Fruit fly (Drosophila melanogaster): Measurements from ENCODE around the gene Lcp65Af.
A peak's percentile ranks its signal among the peaks of the same experiment; 100 is the strongest.
"Not testable (repeated sequence)": the region's sequence is repeated elsewhere in the genome, so short reads cannot be mapped to it uniquely, and the experiment has no call there.

Gene Lcp65Af

DNA sequence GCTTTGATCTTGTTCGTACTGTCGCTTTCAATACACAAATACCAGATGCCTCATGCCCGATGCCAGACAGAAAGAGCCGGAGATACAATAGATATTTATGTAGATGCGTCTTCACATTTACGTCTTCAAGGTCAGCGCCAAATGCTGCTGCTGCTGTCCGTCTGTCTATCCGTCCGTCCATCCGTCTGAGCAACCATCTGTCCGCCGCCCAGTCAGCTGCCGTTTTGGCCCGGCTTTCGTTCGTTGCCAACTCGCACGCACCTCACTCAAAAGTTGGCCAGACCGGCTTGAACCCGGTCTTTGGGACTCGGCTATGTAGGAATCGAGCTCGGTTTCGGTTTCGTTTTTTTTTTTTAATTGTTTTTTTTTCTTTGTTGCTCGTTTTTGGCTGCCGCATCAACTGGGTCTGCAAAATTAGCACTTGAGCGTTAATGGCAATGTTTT, 18.4 kb upstream of the Lcp65Af start (continued):
- TF ChIP-seq vvl (GFP tag; IDR thresholded peaks at IDR 0.05) (0 out of 2 replicates have a peak, but pooled peaks have one; percentile 59), sd (tag; optimal IDR thresholded peaks at IDR 0.05) (peak; percentile 82), CG12769 (tag; optimal IDR thresholded peaks at IDR 0.05) (peak; percentile 74), CG2875 (GFP tag; optimal IDR thresholded peaks at IDR 0.05) (no peak)

DNA sequence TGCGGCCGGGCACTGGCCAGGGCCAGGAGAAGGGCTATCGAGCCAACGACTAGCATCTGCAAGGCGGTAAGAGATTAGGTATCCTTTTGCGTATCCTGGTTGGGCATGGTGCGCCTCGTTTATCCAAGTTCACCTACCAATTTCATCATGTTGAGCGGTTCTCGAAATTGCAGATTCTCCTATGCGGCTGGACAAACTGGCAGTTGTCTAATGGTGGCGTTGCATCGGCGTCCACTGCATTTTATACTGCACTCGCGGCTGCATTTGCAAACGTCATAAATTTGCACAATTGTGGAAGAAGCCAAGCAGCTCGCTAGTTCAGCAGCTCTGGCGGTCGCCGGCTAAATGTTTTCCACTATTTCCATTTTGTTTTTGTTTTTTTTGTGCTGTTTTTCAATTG, 15.9 kb upstream of the Lcp65Af start, which contains the start of gene Acp65Aa:
Gene Acp65Aa (minus strand): TSS at position 215 of the 400 bp plus-strand sequence.
- no peak for TF ChIP-seq Rx (GFP tag; IDR thresholded peaks at IDR 0.05)
- no peak for TF ChIP-seq dysf (GFP tag; IDR thresholded peaks at IDR 0.05)
- no peak for TF ChIP-seq tx (GFP tag; optimal IDR thresholded peaks at IDR 0.05)
- no peak for TF ChIP-seq CG12299 (tag; optimal IDR thresholded peaks at IDR 0.05)
- TF ChIP-seq Atf6 (GFP tag; IDR thresholded peaks at IDR 0.05): no peak
- peak; percentile 90 for TF ChIP-seq Ets65A (GFP tag)
- TF ChIP-seq lmd (GFP tag; IDR thresholded peaks at IDR 0.05): 0 out of 2 replicates have a peak, but pooled peaks have one; percentile 4

DNA sequence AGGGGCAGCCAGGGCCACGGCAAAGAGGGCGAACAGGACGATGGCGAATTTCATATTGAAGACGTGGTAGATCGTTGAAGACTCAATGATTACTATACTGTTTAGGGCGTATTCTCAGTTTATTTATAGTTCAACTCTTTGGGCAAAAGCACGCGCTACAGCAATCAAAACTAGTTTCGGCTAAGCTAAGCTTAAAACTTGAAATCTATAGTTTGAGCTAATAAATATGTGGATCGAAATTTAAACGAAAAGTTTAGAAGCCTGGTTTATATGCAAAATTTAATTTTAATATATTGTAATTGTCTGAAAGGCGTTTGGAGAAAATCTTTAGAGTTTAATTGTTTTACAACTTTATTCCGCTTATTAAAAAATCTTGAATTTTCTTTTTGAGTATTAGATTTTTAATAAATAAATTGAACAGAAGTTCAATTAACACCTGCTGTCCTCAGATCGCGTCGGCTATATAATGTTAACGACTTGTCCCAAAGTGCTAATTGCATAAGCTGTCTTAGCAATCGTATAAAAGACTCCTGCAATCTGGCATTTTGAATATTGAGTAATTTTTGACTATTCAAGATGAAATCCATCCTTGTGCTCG, 14.3 kb upstream of the Lcp65Af start, which contains the start of the genes Cpr65Ax2 and Lcp65Aa:
Gene Cpr65Ax2 (minus strand): TSS at position 101 of the 598 bp plus-strand sequence.
Gene Lcp65Aa (plus strand): TSS at position 548 of the 598 bp plus-strand sequence.
- not testable (repeated sequence) for TF ChIP-seq nom (GFP tag; optimal IDR thresholded peaks at IDR 0.05); ewg (GFP tag; optimal IDR thresholded peaks at IDR 0.05); cato (GFP tag; optimal IDR thresholded peaks at IDR 0.05; ENCODE audit: borderline replicate concordance)

DNA sequence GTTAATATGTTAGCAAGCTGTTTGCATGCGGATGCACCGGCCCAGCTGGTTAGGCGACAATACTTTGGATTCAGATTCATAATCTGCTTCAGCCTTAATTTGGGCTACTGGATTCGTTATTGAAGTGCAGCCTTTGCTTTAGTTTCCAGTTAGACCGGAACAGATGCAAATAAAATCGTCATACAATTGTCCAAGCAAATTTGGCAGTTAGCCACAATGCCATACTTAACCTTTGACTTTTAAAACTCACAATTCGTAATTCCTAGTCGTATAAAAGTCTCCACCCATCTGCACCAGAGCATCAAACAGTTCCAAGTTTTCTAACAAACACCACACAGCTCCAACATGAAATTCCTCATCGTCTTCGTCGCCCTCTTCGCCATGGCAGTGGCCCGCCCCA, 12.7 kb upstream of the Lcp65Af start, which contains the start of gene Lcp65Ab1:
Gene Lcp65Ab1 (plus strand): TSS at position 301 of the 400 bp plus-strand sequence.
- not testable (repeated sequence) for TF ChIP-seq gro (GFP tag; optimal IDR thresholded peaks at IDR 0.05); Ptx1 (GFP tag; IDR thresholded peaks at IDR 0.05); CG10321 (GFP tag; IDR thresholded peaks at IDR 0.05)

DNA sequence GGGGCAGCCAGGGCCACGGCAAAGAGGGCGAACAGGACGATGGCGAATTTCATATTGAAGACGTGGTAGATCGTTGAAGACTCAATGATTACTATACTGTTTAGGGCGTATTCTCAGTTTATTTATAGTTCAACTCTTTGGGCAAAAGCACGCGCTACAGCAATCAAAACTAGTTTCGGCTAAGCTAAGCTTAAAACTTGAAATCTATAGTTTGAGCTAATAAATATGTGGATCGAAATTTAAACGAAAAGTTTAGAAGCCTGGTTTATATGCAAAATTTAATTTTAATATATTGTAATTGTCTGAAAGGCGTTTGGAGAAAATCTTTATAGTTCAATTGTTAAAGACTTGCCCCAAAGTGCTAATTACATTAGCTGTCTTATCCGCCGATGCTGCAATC, 11.3 kb upstream of the Lcp65Af start, which contains the start of gene Cpr65Ax1:
Gene Cpr65Ax1 (minus strand): TSS at position 101 of the 400 bp plus-strand sequence.
- not testable (repeated sequence) for TF ChIP-seq CG17612 (GFP tag; IDR thresholded peaks at IDR 0.05); Ssrp (tag; optimal IDR thresholded peaks at IDR 0.05); CG12744 (GFP tag; optimal IDR thresholded peaks at IDR 0.05)

DNA sequence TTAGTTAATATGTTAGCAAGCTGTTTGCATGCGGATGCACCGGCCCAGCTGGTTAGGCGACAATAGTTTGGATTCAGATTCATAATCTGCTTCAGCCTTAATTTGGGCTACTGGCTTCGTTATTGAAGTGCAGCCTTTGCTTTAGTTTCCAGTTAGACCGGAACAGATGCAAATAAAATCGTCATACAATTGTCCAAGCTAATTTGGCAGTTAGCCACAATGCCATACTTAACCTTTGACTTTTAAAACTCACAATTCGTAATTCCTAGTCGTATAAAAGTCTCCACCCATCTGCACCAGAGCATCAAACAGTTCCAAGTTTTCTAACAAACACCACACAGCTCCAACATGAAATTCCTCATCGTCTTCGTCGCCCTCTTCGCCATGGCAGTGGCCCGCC, 9.8 kb upstream of the Lcp65Af start, which contains the start of gene Lcp65Ab2:
Gene Lcp65Ab2 (plus strand): TSS at position 301 of the 400 bp plus-strand sequence.
- not testable (repeated sequence) for TF ChIP-seq Dip3, CG18599, Nf-YB (GFP tag; optimal IDR thresholded peaks at IDR 0.05)

DNA sequence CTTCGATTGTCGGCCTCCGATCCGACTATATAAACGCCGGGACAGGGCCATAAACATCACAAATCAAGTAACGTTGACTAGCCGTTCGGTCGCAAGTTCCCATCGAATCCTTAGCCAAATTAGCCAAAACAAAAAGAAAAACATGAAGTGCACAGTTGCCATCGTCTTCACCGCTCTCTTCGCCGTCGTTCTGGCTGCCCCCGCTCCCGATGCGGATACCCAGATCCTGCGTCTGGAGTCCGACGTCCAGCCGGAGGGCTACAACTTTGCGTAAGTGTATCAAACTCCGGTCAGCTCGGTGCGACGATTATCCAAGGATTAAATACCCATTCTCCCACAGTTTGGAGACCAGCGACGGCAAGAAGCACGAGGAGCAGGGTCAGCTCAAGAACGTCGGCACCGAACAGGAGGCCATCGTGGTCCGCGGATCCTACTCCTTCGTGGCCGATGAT, 8.2 kb upstream of the Lcp65Af start, which contains the start of gene Lcp65Ac:
Gene Lcp65Ac (plus strand): TSS at position 51 of the 452 bp plus-strand sequence.
- TF ChIP-seq Sox102F (GFP tag; optimal IDR thresholded peaks at IDR 0.05): no peak
- TF ChIP-seq CG1602 (GFP tag; optimal IDR thresholded peaks at IDR 0.05): no peak
- TF ChIP-seq Dbx (GFP tag; IDR thresholded peaks at IDR 0.05): 0 out of 3 replicates have a peak, but pooled peaks have one; percentile 6
- TF ChIP-seq zfh2 (GFP tag; optimal IDR thresholded peaks at IDR 0.05): no peak
- TF ChIP-seq Ets65A (GFP tag): peak; percentile 93
- TF ChIP-seq B-H1 (GFP tag; IDR thresholded peaks at IDR 0.05): no peak

All from whole organism, embryonic.